Worm (Caenorhabditis elegans) whole organism, L2 larva: ENCODE measurements around the gene Y67D8A.2.

Source experiments
- C34F6.9 ChIP-seq: fragments of 150-350 bp; optimal IDR thresholded peaks from 2 replicates; lab custom pipeline; 2014; ENCODE audit warnings: missing biosample characterization, missing genetic modification characterization
- F13H6.1 ChIP-seq: sonication (generic microtip); optimal IDR thresholded peaks from 2 replicates; lab custom pipeline; 2016; ENCODE audit warnings: missing genetic modification characterization, missing compliant biosample characterization
- R02D3.7 ChIP-seq: fragments of 150-350 bp; optimal IDR thresholded peaks from 2 replicates; lab custom pipeline; 2014; ENCODE audit warnings: missing biosample characterization, missing genetic modification characterization
- Y55F3AM.14 ChIP-seq: fragments of 200-800 bp; sonication (Bioruptor generic); optimal IDR thresholded peaks from 2 replicates; lab custom pipeline; 2018; ENCODE audit warnings: mild to moderate bottlenecking, missing genetic modification characterization, missing compliant biosample characterization
- alr-1 ChIP-seq: fragments of 150-350 bp; optimal IDR thresholded peaks from 2 replicates; lab custom pipeline; 2014; ENCODE audit warnings: missing biosample characterization, missing genetic modification characterization
- ama-1 ChIP-seq: fragments of 150-350 bp; optimal IDR thresholded peaks from 2 replicates; lab custom pipeline; 2018; ENCODE audit warnings: inconsistent platforms
- blmp-1 ChIP-seq: sonication (generic microtip); optimal IDR thresholded peaks from 2 replicates; lab custom pipeline; 2017; ENCODE audit warnings: missing genetic modification characterization, mild to moderate bottlenecking, missing compliant biosample characterization, antibody characterized with exemption, moderate library complexity; ENCODE audit not compliant: insufficient read depth
- ceh-16 ChIP-seq: fragments of 150-350 bp; optimal IDR thresholded peaks from 2 replicates; lab custom pipeline; 2014; ENCODE audit warnings: missing biosample characterization, missing genetic modification characterization
- ceh-82 ChIP-seq: fragments of 150-350 bp; optimal IDR thresholded peaks from 2 replicates; lab custom pipeline; 2014; ENCODE audit warnings: missing biosample characterization, missing genetic modification characterization
- crh-2 ChIP-seq: sonication (generic microtip); optimal IDR thresholded peaks from 2 replicates; lab custom pipeline; 2017; ENCODE audit warnings: missing biosample characterization, missing genetic modification characterization
- dmd-4 ChIP-seq: sonication (generic microtip); optimal IDR thresholded peaks from 2 replicates; lab custom pipeline; 2017; ENCODE audit warnings: missing biosample characterization, missing genetic modification characterization
- egl-27 ChIP-seq: sonication (generic microtip); optimal IDR thresholded peaks from 3 replicates; lab custom pipeline; 2017; ENCODE audit warnings: missing biosample characterization, missing genetic modification reagents, missing genetic modification characterization
- fos-1 ChIP-seq: fragments of 150-350 bp; optimal IDR thresholded peaks from 2 replicates; lab custom pipeline; 2014; ENCODE audit warnings: missing biosample characterization, missing genetic modification characterization
- gmeb-1 ChIP-seq: fragments of 150-350 bp; optimal IDR thresholded peaks from 2 replicates; lab custom pipeline; 2014; ENCODE audit warnings: missing biosample characterization, missing genetic modification characterization
- lin-11 ChIP-seq: fragments of 150-350 bp; sonication (generic microtip); optimal IDR thresholded peaks from 2 replicates; lab custom pipeline; 2014; ENCODE audit warnings: missing biosample characterization, missing genetic modification characterization, inconsistent platforms, mixed read lengths
- lin-39 ChIP-seq: fragments of 150-350 bp; optimal IDR thresholded peaks from 2 replicates; lab custom pipeline; 2014; ENCODE audit warnings: missing biosample characterization, missing genetic modification reagents, missing genetic modification characterization
- lsy-2 ChIP-seq, 2 experiments: fragments of 150-350 bp in 1 of 2; sonication (generic microtip) in 1 of 2; optimal IDR thresholded peaks; 2 replicates each; lab custom pipeline; 2014 to 2017; ENCODE audit warnings: missing biosample characterization in 2 of 2, missing genetic modification characterization in 2 of 2
- mab-5 ChIP-seq: fragments of 150-350 bp; optimal IDR thresholded peaks from 2 replicates; lab custom pipeline; 2014; ENCODE audit warnings: missing biosample characterization, missing genetic modification characterization
- mdl-1 ChIP-seq, 2 experiments: fragments of 150-350 bp in 1 of 2; sonication (generic microtip) in 1 of 2; optimal IDR thresholded peaks; 2 replicates each; lab custom pipeline; 2017; ENCODE audit warnings: missing biosample characterization in 2 of 2, missing genetic modification characterization in 2 of 2
- nhr-11 ChIP-seq: fragments of 150-350 bp; optimal IDR thresholded peaks from 2 replicates; lab custom pipeline; 2014; ENCODE audit warnings: missing biosample characterization, missing genetic modification characterization
- nhr-12 ChIP-seq: fragments of 150-350 bp; optimal IDR thresholded peaks from 2 replicates; lab custom pipeline; 2014; ENCODE audit warnings: missing biosample characterization, missing genetic modification characterization
- nhr-129 ChIP-seq: fragments of 150-350 bp; optimal IDR thresholded peaks from 2 replicates; lab custom pipeline; 2014; ENCODE audit warnings: missing biosample characterization, missing genetic modification characterization
- nhr-21 ChIP-seq: fragments of 150-350 bp; optimal IDR thresholded peaks from 2 replicates; lab custom pipeline; 2014; ENCODE audit warnings: missing biosample characterization, missing genetic modification characterization
- nhr-23 ChIP-seq: fragments of 150-350 bp; optimal IDR thresholded peaks from 2 replicates; lab custom pipeline; 2014; ENCODE audit warnings: missing biosample characterization, missing genetic modification reagents, missing genetic modification characterization
- nhr-237 ChIP-seq: fragments of 150-350 bp; optimal IDR thresholded peaks from 2 replicates; lab custom pipeline; 2014; ENCODE audit warnings: missing biosample characterization, missing genetic modification characterization
- nhr-25 ChIP-seq: fragments of 150-350 bp; sonication (generic microtip); optimal IDR thresholded peaks from 3 replicates; lab custom pipeline; 2014; ENCODE audit warnings: missing biosample characterization, missing genetic modification characterization
- nhr-6 ChIP-seq: fragments of 150-350 bp; optimal IDR thresholded peaks from 2 replicates; lab custom pipeline; 2014; ENCODE audit warnings: missing biosample characterization, missing genetic modification characterization
- nhr-77 ChIP-seq: fragments of 150-350 bp; optimal IDR thresholded peaks from 2 replicates; lab custom pipeline; 2014; ENCODE audit warnings: missing biosample characterization, missing genetic modification characterization
- peb-1 ChIP-seq: fragments of 150-350 bp; optimal IDR thresholded peaks from 2 replicates; lab custom pipeline; 2014; ENCODE audit warnings: missing biosample characterization, missing genetic modification characterization
- sem-4 ChIP-seq: fragments of 150-350 bp; optimal IDR thresholded peaks from 2 replicates; lab custom pipeline; 2014; ENCODE audit warnings: missing biosample characterization, missing genetic modification reagents, missing genetic modification characterization
- skn-1 ChIP-seq: sonication (generic microtip); optimal IDR thresholded peaks from 2 replicates; lab custom pipeline; 2017; ENCODE audit warnings: missing biosample characterization, missing genetic modification characterization
- sma-3 ChIP-seq: sonication (generic microtip); optimal IDR thresholded peaks from 2 replicates; lab custom pipeline; 2016; ENCODE audit warnings: missing genetic modification reagents, missing genetic modification characterization, missing compliant biosample characterization
- sma-9 ChIP-seq, 2 experiments: fragments of 150-350 bp in 1 of 2; sonication (generic microtip) in 1 of 2; optimal IDR thresholded peaks; 2 replicates each; lab custom pipeline; 2014 to 2016; ENCODE audit warnings: missing genetic modification characterization in 2 of 2, mild to moderate bottlenecking in 1 of 2, missing biosample characterization in 1 of 2, missing compliant biosample characterization in 1 of 2, missing genetic modification reagents in 1 of 2, moderate library complexity in 1 of 2
- snpc-4 ChIP-seq: fragments of 150-350 bp; optimal IDR thresholded peaks from 2 replicates; lab custom pipeline; 2014; ENCODE audit warnings: missing biosample characterization, missing genetic modification characterization
- unc-39 ChIP-seq: fragments of 150-350 bp; optimal IDR thresholded peaks from 2 replicates; lab custom pipeline; 2014; ENCODE audit warnings: missing biosample characterization, missing genetic modification characterization
- unc-55 ChIP-seq: fragments of 150-350 bp; sonication (generic microtip); optimal IDR thresholded peaks from 3 replicates; lab custom pipeline; 2014; ENCODE audit warnings: missing biosample characterization, missing genetic modification reagents, missing genetic modification characterization
- unc-62 ChIP-seq: fragments of 150-350 bp; optimal IDR thresholded peaks from 2 replicates; lab custom pipeline; 2014; ENCODE audit warnings: missing biosample characterization, missing genetic modification reagents, missing genetic modification characterization
- zag-1 ChIP-seq: fragments of 150-350 bp; optimal IDR thresholded peaks from 2 replicates; lab custom pipeline; 2014; ENCODE audit warnings: missing biosample characterization, missing genetic modification characterization
- ztf-1 ChIP-seq: fragments of 200-800 bp; sonication (Bioruptor generic); conservative IDR thresholded peaks from 2 replicates; pipeline ENCODE4 v1.3.6; 2022; ENCODE audit warnings: missing genetic modification characterization, missing compliant biosample characterization
- ztf-11 ChIP-seq: sonication (generic microtip); optimal IDR thresholded peaks from 2 replicates; lab custom pipeline; 2017; ENCODE audit warnings: missing biosample characterization, missing genetic modification characterization
- ztf-4 ChIP-seq: fragments of 150-350 bp; optimal IDR thresholded peaks from 2 replicates; lab custom pipeline; 2014; ENCODE audit warnings: missing biosample characterization, missing genetic modification characterization

Gene Y67D8A.2

DNA sequence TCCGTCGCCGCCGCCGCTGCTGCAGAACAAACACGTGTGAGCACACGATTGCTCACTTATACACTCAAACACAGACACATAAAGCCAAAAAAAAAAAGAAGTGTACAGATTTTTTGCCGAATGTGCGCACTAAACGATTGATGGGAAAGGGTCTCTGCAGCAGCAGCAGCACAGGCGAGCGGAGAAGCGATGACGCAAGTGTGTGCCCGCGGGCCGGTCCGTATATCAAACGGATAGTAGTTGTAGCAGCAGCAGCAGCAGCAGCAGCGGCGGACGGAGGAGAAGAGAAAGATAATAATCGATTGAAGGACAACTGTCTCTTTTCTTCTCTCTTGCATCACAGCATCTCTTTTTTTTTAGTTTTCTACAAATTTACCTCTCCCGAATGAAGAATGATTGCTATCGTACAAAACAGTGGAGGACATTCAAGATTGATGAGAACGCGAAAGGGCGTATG, 11.2 kb downstream of the Y67D8A.2 start:
- peak; percentile 51 for TF ChIP-seq gmeb-1 (tag; lab: Kevin White, UChicago)
- no peak for TF ChIP-seq C34F6.9 (tag; lab: Kevin White, UChicago)
- TF ChIP-seq sma-9 (GFP tag; optimal IDR thresholded peaks at IDR 0.05; lab: Kevin White, UChicago) = peak; percentile 68
- TF ChIP-seq sma-9 (tag; optimal IDR thresholded peaks at IDR 0.05; lab: Kevin White, UChicago) = no peak
- TF ChIP-seq Y55F3AM.14 = no peak
- peak; percentile 2 for TF ChIP-seq ama-1
- TF ChIP-seq mdl-1 (tag; optimal IDR thresholded peaks at IDR 0.05; lab: Kevin White, UChicago) = no peak
- no peak for TF ChIP-seq lin-39 (tag; lab: Kevin White, UChicago)
- peak; percentile 65 for TF ChIP-seq nhr-129 (tag; lab: Kevin White, UChicago)
- TF ChIP-seq nhr-6 (tag; lab: Kevin White, UChicago) = peak; percentile 44
- TF ChIP-seq fos-1 (tag; lab: Kevin White, UChicago) = no peak
- TF ChIP-seq nhr-21 (tag; lab: Kevin White, UChicago) = peak; percentile 74
- TF ChIP-seq nhr-237 (tag; lab: Kevin White, UChicago) = no peak
- no peak for TF ChIP-seq unc-39 (tag; lab: Kevin White, UChicago)
- TF ChIP-seq R02D3.7 = no peak
- TF ChIP-seq lin-11 (tag; lab: Kevin White, UChicago) = no peak
- TF ChIP-seq nhr-23 (tag; lab: Kevin White, UChicago) = no peak
- TF ChIP-seq unc-55 = no peak
- no peak for TF ChIP-seq ceh-82
- TF ChIP-seq blmp-1 (tag; lab: Kevin White, UChicago) = peak; percentile 30
- TF ChIP-seq zag-1 (tag; lab: Kevin White, UChicago) = no peak
- TF ChIP-seq lsy-2 (tag; optimal IDR thresholded peaks at IDR 0.05; lab: Kevin White, UChicago) = peak in 1 of 2 experiments; percentile 52
- TF ChIP-seq nhr-77 = no peak
- no peak for TF ChIP-seq peb-1
- peak; percentile 61 for TF ChIP-seq F13H6.1
- TF ChIP-seq ceh-16 = peak; percentile 46
- TF ChIP-seq crh-2 (tag; lab: Kevin White, UChicago) = peak; percentile 62
- TF ChIP-seq ztf-4 (tag; lab: Kevin White, UChicago) = no peak
- no peak for TF ChIP-seq skn-1 (tag; lab: Kevin White, UChicago)
- TF ChIP-seq ztf-1 (GFP tag; lab: Robert Waterston, UW) = no peak
- peak; percentile 40 for TF ChIP-seq sma-3 (GFP tag; lab: Kevin White, UChicago)
- peak; percentile 60 for TF ChIP-seq nhr-25 (tag; lab: Kevin White, UChicago)
- peak; percentile 52 for TF ChIP-seq mab-5 (tag; lab: Kevin White, UChicago)
- TF ChIP-seq sem-4 (tag; lab: Kevin White, UChicago) = peak; percentile 25
- TF ChIP-seq ztf-11 (tag; lab: Kevin White, UChicago) = no peak
- TF ChIP-seq snpc-4 (tag; lab: Kevin White, UChicago) = peak; percentile 48

DNA sequence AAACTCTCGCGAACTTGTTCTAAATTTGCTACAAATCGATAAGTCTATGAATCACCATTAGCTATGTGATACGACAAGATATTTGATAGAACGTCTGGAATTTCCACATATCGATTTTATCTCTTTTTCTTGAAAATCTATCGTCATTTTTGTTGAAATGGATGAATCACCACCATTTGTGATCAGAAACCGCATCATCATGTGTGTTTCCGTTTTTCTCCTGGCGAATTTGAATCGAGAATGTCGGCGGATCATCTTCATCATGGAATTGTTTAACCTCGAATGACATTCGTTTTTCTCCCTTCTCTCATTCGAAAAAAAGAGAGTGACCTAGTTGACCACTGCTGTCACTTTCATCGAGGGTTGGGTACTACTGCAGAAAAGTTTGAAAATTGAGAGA, 12.0 kb downstream of the Y67D8A.2 start:
- TF ChIP-seq nhr-23 (tag; lab: Kevin White, UChicago) = no peak
- TF ChIP-seq gmeb-1 (tag; lab: Kevin White, UChicago) = peak; percentile 17
- peak; percentile 43 for TF ChIP-seq nhr-21 (tag; lab: Kevin White, UChicago)
- peak; percentile 3 for TF ChIP-seq nhr-129 (tag; lab: Kevin White, UChicago)
- peak; percentile 81 for TF ChIP-seq fos-1 (tag; lab: Kevin White, UChicago)
- peak; percentile 46 for TF ChIP-seq sem-4 (tag; lab: Kevin White, UChicago)
- no peak for TF ChIP-seq R02D3.7
- peak; percentile 30 for TF ChIP-seq sma-9 (GFP tag; optimal IDR thresholded peaks at IDR 0.05; lab: Kevin White, UChicago)
- no peak for TF ChIP-seq sma-9 (tag; optimal IDR thresholded peaks at IDR 0.05; lab: Kevin White, UChicago)
- TF ChIP-seq sma-3 (GFP tag; lab: Kevin White, UChicago) = peak; percentile 42
- no peak for TF ChIP-seq mab-5 (tag; lab: Kevin White, UChicago)
- peak in 1 of 2 experiments; percentile 13 for TF ChIP-seq lsy-2 (tag; optimal IDR thresholded peaks at IDR 0.05; lab: Kevin White, UChicago)
- TF ChIP-seq nhr-25 (tag; lab: Kevin White, UChicago) = peak; percentile 6
- peak; percentile 88 for TF ChIP-seq blmp-1 (tag; lab: Kevin White, UChicago)

- TF ChIP-seq alr-1 = no peak
- TF ChIP-seq mab-5 (tag; lab: Kevin White, UChicago) = no peak
- TF ChIP-seq lsy-2 (tag; optimal IDR thresholded peaks at IDR 0.05; lab: Kevin White, UChicago) = peak in 1 of 2 experiments; percentile 3
- TF ChIP-seq unc-62 (GFP tag; lab: Kevin White, UChicago) = no peak
- no peak for TF ChIP-seq dmd-4
- no peak for TF ChIP-seq nhr-6 (tag; lab: Kevin White, UChicago)
- TF ChIP-seq egl-27 (tag; lab: Kevin White, UChicago) = no peak
- no peak for TF ChIP-seq C34F6.9 (tag; lab: Kevin White, UChicago)
- no peak for TF ChIP-seq ama-1
- TF ChIP-seq sma-9 (GFP tag; optimal IDR thresholded peaks at IDR 0.05; lab: Kevin White, UChicago) = peak; percentile 26
- TF ChIP-seq sma-9 (tag; optimal IDR thresholded peaks at IDR 0.05; lab: Kevin White, UChicago) = no peak
- TF ChIP-seq nhr-11 (tag; lab: Kevin White, UChicago) = no peak
- no peak for TF ChIP-seq lin-11 (tag; lab: Kevin White, UChicago)
- TF ChIP-seq zag-1 (tag; lab: Kevin White, UChicago) = no peak
- no peak for TF ChIP-seq nhr-12 (tag; lab: Kevin White, UChicago)
Measured at ce11 chrIV:3246873-3247272, 24.6 kb downstream of the Y67D8A.2 start.
